Fruit fly (Drosophila melanogaster): ENCODE measurements around the gene tant.

dm6 chr3L:6034511-6034910 lies 20.4 kb upstream of the tant start, which contains the start of gene CG10477:
- no peak for TF ChIP-seq spab (GFP tag; optimal IDR thresholded peaks at IDR 0.05)
- no peak for TF ChIP-seq CG6792 (GFP tag; optimal IDR thresholded peaks at IDR 0.05)
- no peak for TF ChIP-seq Blimp-1 (GFP tag; optimal IDR thresholded peaks at IDR 0.05)
- TF ChIP-seq CG3919 (GFP tag; optimal IDR thresholded peaks at IDR 0.05) = no peak
- no peak for TF ChIP-seq net (GFP tag; optimal IDR thresholded peaks at IDR 0.05)
- no peak for TF ChIP-seq CG8119 (GFP tag; IDR thresholded peaks at IDR 0.05)
